Fruit fly (Drosophila melanogaster) whole organism, prepupa: Measurements from ENCODE around the gene CG5382.

Experiments
- Blimp-1 ChIP-seq: fragments of 200-800 bp; sonication (Bioruptor generic); optimal IDR thresholded peaks from 3 replicates; lab custom pipeline; 2017; ENCODE audit warnings: missing biosample characterization, missing genetic modification characterization, mild to moderate bottlenecking, moderate library complexity, missing genetic modification reagents
- CG10669 ChIP-seq: fragments of 200-800 bp; sonication (Bioruptor generic); optimal IDR thresholded peaks from 3 replicates; lab custom pipeline; 2018; ENCODE audit warnings: missing biosample characterization, mild to moderate bottlenecking, missing genetic modification characterization, moderate library complexity
- CG11294 ChIP-seq: fragments of 200-800 bp; sonication (Bioruptor generic); IDR thresholded peaks from 2 replicates; pipeline ENCODE4 v1.3.6; 2022; ENCODE audit warnings: missing biosample characterization, missing genetic modification characterization
- CG11762 ChIP-seq: fragments of 200-800 bp; sonication (Bioruptor generic); optimal IDR thresholded peaks from 3 replicates; lab custom pipeline; 2016; ENCODE audit warnings: missing biosample characterization, missing genetic modification characterization; ENCODE audit not compliant: insufficient read depth
- CG11902 ChIP-seq: fragments of 200-800 bp; sonication (Bioruptor generic); optimal IDR thresholded peaks from 3 replicates; lab custom pipeline; 2016; ENCODE audit warnings: missing biosample characterization, missing genetic modification characterization
- CG15336 ChIP-seq: fragments of 200-800 bp; sonication (Bioruptor generic); IDR thresholded peaks from 2 replicates; pipeline ENCODE4 v1.3.6; 2022; ENCODE audit warnings: missing biosample characterization, missing genetic modification characterization
- CG1621 ChIP-seq: fragments of 200-800 bp; sonication (Bioruptor generic); optimal IDR thresholded peaks from 3 replicates; lab custom pipeline; 2018; ENCODE audit warnings: missing biosample characterization, mild to moderate bottlenecking, missing genetic modification characterization
- CG16779 ChIP-seq: fragments of 200-800 bp; sonication (Bioruptor generic); optimal IDR thresholded peaks from 3 replicates; lab custom pipeline; 2017; ENCODE audit warnings: missing biosample characterization, mild to moderate bottlenecking, missing genetic modification characterization
- CG3032 ChIP-seq: fragments of 200-800 bp; optimal IDR thresholded peaks from 2 replicates; lab custom pipeline; 2019; ENCODE audit warnings: missing biosample characterization, mild to moderate bottlenecking, missing genetic modification characterization, moderate library complexity
- CG31627 ChIP-seq: fragments of 200-800 bp; sonication (Bioruptor generic); optimal IDR thresholded peaks from 3 replicates; lab custom pipeline; 2016; ENCODE audit warnings: missing biosample characterization, missing genetic modification characterization
- CG34406 ChIP-seq: fragments of 200-800 bp; sonication (Bioruptor generic); optimal IDR thresholded peaks from 3 replicates; lab custom pipeline; 2016; ENCODE audit warnings: missing biosample characterization, missing genetic modification characterization
- CG3919 ChIP-seq: fragments of 200-800 bp; sonication (Bioruptor generic); optimal IDR thresholded peaks from 3 replicates; lab custom pipeline; 2016; ENCODE audit warnings: missing biosample characterization, missing genetic modification characterization
- CG4318 ChIP-seq: fragments of 200-800 bp; sonication (Bioruptor generic); optimal IDR thresholded peaks from 3 replicates; lab custom pipeline; 2017; ENCODE audit warnings: missing biosample characterization, mild to moderate bottlenecking, missing genetic modification characterization
- CG6163 ChIP-seq: fragments of 200-800 bp; sonication (Bioruptor generic); IDR thresholded peaks from 3 replicates; pipeline ENCODE4 v1.3.6; 2022; ENCODE audit warnings: missing biosample characterization, missing genetic modification characterization
- CG6792 ChIP-seq: fragments of 200-800 bp; sonication (Bioruptor generic); optimal IDR thresholded peaks from 3 replicates; lab custom pipeline; 2016; ENCODE audit warnings: missing biosample characterization, missing genetic modification characterization
- CG6808 ChIP-seq: fragments of 200-800 bp; sonication (Bioruptor generic); optimal IDR thresholded peaks from 3 replicates; lab custom pipeline; 2017; ENCODE audit warnings: missing biosample characterization, missing genetic modification characterization, mild to moderate bottlenecking, moderate library complexity, missing genetic modification reagents
- CG6854 ChIP-seq: fragments of 200-800 bp; sonication (Bioruptor generic); optimal IDR thresholded peaks from 2 replicates; lab custom pipeline; 2017; ENCODE audit warnings: missing biosample characterization, mild to moderate bottlenecking, missing genetic modification characterization
- CG8119 ChIP-seq: fragments of 200-800 bp; sonication (Bioruptor generic); IDR thresholded peaks from 3 replicates; pipeline ENCODE4 v1.3.6; 2022; ENCODE audit warnings: missing biosample characterization, missing genetic modification characterization
- CG8319 ChIP-seq: fragments of 200-800 bp; sonication (Bioruptor generic); optimal IDR thresholded peaks from 3 replicates; lab custom pipeline; 2016; ENCODE audit warnings: missing biosample characterization, missing genetic modification characterization
- CG8632 ChIP-seq: fragments of 200-800 bp; sonication (Bioruptor generic); optimal IDR thresholded peaks from 3 replicates; lab custom pipeline; 2016; ENCODE audit warnings: missing biosample characterization, missing genetic modification characterization
- CG9139 ChIP-seq: fragments of 200-800 bp; sonication (Bioruptor generic); optimal IDR thresholded peaks from 3 replicates; lab custom pipeline; 2017; ENCODE audit warnings: missing biosample characterization, mild to moderate bottlenecking, missing genetic modification characterization
- Eip75B ChIP-seq: fragments of 200-800 bp; sonication (Bioruptor generic); optimal IDR thresholded peaks from 3 replicates; lab custom pipeline; 2016; ENCODE audit warnings: missing biosample characterization, missing genetic modification characterization
- Eip78C ChIP-seq: fragments of 200-800 bp; sonication (Bioruptor generic); peaks from one replicate; lab custom pipeline; 2016; ENCODE audit warnings: missing biosample characterization, missing genetic modification characterization
- Eip93F ChIP-seq: fragments of 200-800 bp; sonication (Bioruptor generic); optimal IDR thresholded peaks from 2 replicates; lab custom pipeline; 2016; ENCODE audit warnings: missing biosample characterization, mild to moderate bottlenecking, missing genetic modification characterization
- Ets21C ChIP-seq: fragments of 200-800 bp; sonication (Bioruptor generic); optimal IDR thresholded peaks from 3 replicates; lab custom pipeline; 2016; ENCODE audit warnings: missing biosample characterization, missing genetic modification characterization
- Ets96B ChIP-seq: fragments of 200-800 bp; optimal IDR thresholded peaks from 2 replicates; lab custom pipeline; 2019; ENCODE audit warnings: missing biosample characterization, mild to moderate bottlenecking, missing genetic modification characterization, moderate library complexity
- Gug ChIP-seq: fragments of 200-800 bp; sonication (Bioruptor generic); IDR thresholded peaks from 2 replicates; pipeline ENCODE4 v1.3.6; 2022; ENCODE audit warnings: missing biosample characterization, missing genetic modification characterization
- Hr38 ChIP-seq: sonication (Bioruptor generic); optimal IDR thresholded peaks from 2 replicates; lab custom pipeline; 2016; ENCODE audit warnings: missing biosample characterization, missing genetic modification characterization
- Hr39 ChIP-seq: fragments of 200-800 bp; sonication (Bioruptor generic); optimal IDR thresholded peaks from 2 replicates; lab custom pipeline; 2016; ENCODE audit warnings: missing biosample characterization, missing genetic modification characterization
- Hr4 ChIP-seq: fragments of 200-800 bp; sonication (Bioruptor generic); optimal IDR thresholded peaks from 3 replicates; lab custom pipeline; 2016; ENCODE audit warnings: missing biosample characterization, missing genetic modification characterization
- Lpt ChIP-seq: fragments of 200-800 bp; sonication (Bioruptor generic); optimal IDR thresholded peaks from 3 replicates; lab custom pipeline; 2016; ENCODE audit warnings: missing biosample characterization, missing genetic modification characterization
- Met ChIP-seq: fragments of 200-800 bp; sonication (Bioruptor generic); optimal IDR thresholded peaks from 3 replicates; lab custom pipeline; 2016; ENCODE audit warnings: missing biosample characterization, missing genetic modification characterization
- OdsH ChIP-seq: fragments of 200-800 bp; sonication (Bioruptor generic); optimal IDR thresholded peaks from 3 replicates; lab custom pipeline; 2016; ENCODE audit warnings: missing biosample characterization, missing genetic modification characterization
- Smox ChIP-seq: fragments of 200-800 bp; sonication (Bioruptor generic); optimal IDR thresholded peaks from 3 replicates; lab custom pipeline; 2016; ENCODE audit warnings: missing biosample characterization, missing genetic modification characterization
- Sox102F ChIP-seq: fragments of 200-800 bp; sonication (Bioruptor generic); optimal IDR thresholded peaks from 2 replicates; lab custom pipeline; 2016; ENCODE audit warnings: missing biosample characterization, mild to moderate bottlenecking, missing genetic modification characterization
- achi ChIP-seq: fragments of 200-800 bp; sonication (Bioruptor generic); optimal IDR thresholded peaks from 3 replicates; lab custom pipeline; 2016; ENCODE audit warnings: missing biosample characterization, missing genetic modification characterization
- acj6 ChIP-seq: fragments of 200-800 bp; sonication (Bioruptor generic); optimal IDR thresholded peaks from 3 replicates; lab custom pipeline; 2016; ENCODE audit warnings: missing biosample characterization, missing genetic modification characterization
- cyc ChIP-seq: fragments of 200-800 bp; sonication (Bioruptor generic); optimal IDR thresholded peaks from 3 replicates; lab custom pipeline; 2016; ENCODE audit warnings: missing biosample characterization, missing genetic modification characterization
- dac ChIP-seq: fragments of 200-800 bp; sonication (Bioruptor generic); optimal IDR thresholded peaks from 2 replicates; lab custom pipeline; 2017; ENCODE audit warnings: missing biosample characterization, mild to moderate bottlenecking, missing genetic modification characterization
- dsx ChIP-seq: fragments of 200-800 bp; optimal IDR thresholded peaks from 3 replicates; lab custom pipeline; 2019; ENCODE audit warnings: missing biosample characterization, mild to moderate bottlenecking, missing genetic modification characterization, moderate library complexity; ENCODE audit not compliant: poor library complexity, severe bottlenecking
- eg ChIP-seq: fragments of 200-800 bp; sonication (Bioruptor generic); IDR thresholded peaks from 3 replicates; pipeline ENCODE4 v1.3.6; 2022; ENCODE audit warnings: missing biosample characterization, missing genetic modification characterization
- esn ChIP-seq: fragments of 200-800 bp; sonication (Bioruptor generic); optimal IDR thresholded peaks from 2 replicates; lab custom pipeline; 2016; ENCODE audit warnings: missing biosample characterization, mild to moderate bottlenecking, missing genetic modification characterization, moderate library complexity
- fd59A ChIP-seq: fragments of 200-800 bp; sonication (Bioruptor generic); optimal IDR thresholded peaks from 2 replicates; lab custom pipeline; 2017; ENCODE audit warnings: missing biosample characterization, mild to moderate bottlenecking, missing genetic modification characterization, missing genetic modification reagents
- fd85E ChIP-seq: fragments of 200-800 bp; sonication (Bioruptor generic); optimal IDR thresholded peaks from 3 replicates; lab custom pipeline; 2016; ENCODE audit warnings: missing biosample characterization, missing genetic modification characterization
- fkh ChIP-seq: fragments of 200-800 bp; sonication (Bioruptor generic); optimal IDR thresholded peaks from 3 replicates; lab custom pipeline; 2017; ENCODE audit warnings: missing biosample characterization, mild to moderate bottlenecking, missing genetic modification characterization, moderate library complexity
- lz ChIP-seq: fragments of 200-800 bp; sonication (Bioruptor generic); optimal IDR thresholded peaks from 3 replicates; lab custom pipeline; 2016; ENCODE audit warnings: missing biosample characterization, missing genetic modification characterization
- net ChIP-seq: fragments of 200-800 bp; sonication (Bioruptor generic); optimal IDR thresholded peaks from 3 replicates; lab custom pipeline; 2016; ENCODE audit warnings: missing biosample characterization, missing genetic modification characterization
- salr ChIP-seq, 2 experiments: fragments of 200-800 bp; sonication (Bioruptor generic); optimal IDR thresholded peaks; 3 replicates each; lab custom pipeline; 2016 to 2018; ENCODE audit warnings: missing biosample characterization in 2 of 2, missing genetic modification characterization in 2 of 2, mild to moderate bottlenecking in 1 of 2
- ss ChIP-seq, 2 experiments: fragments of 200-800 bp; sonication (Bioruptor generic); optimal IDR thresholded peaks; 2 replicates in 1 of 2; 3 replicates in 1 of 2; lab custom pipeline; 2017 to 2018; ENCODE audit warnings: mild to moderate bottlenecking in 2 of 2, missing biosample characterization in 2 of 2, missing genetic modification characterization in 2 of 2, moderate library complexity in 1 of 2
- svp ChIP-seq: fragments of 200-800 bp; sonication (Bioruptor generic); peaks from one replicate; lab custom pipeline; 2016; ENCODE audit warnings: missing biosample characterization, missing genetic modification characterization
- topi ChIP-seq: fragments of 200-800 bp; sonication (Bioruptor generic); optimal IDR thresholded peaks from 3 replicates; lab custom pipeline; 2016; ENCODE audit warnings: missing biosample characterization, missing genetic modification characterization
- vri ChIP-seq: fragments of 200-800 bp; sonication (Bioruptor generic); optimal IDR thresholded peaks from 3 replicates; lab custom pipeline; 2016; ENCODE audit warnings: missing biosample characterization, mild to moderate bottlenecking, missing genetic modification characterization

CG5382 gene

dm6 chr3R:22328665-22329350 lies 37.0 kb downstream of the CG5382 start, which contains the start of gene CG7080:
CG7080 (plus strand) TSS chr3R:22329300.
- TF ChIP-seq ss (GFP tag; optimal IDR thresholded peaks at IDR 0.05; lab: Kevin White, UChicago) (no peak), Ets21C (GFP tag; lab: Kevin White, UChicago) (no peak), CG6808 (GFP tag; lab: Kevin White, UChicago) (no peak), CG8119 (GFP tag; lab: Robert Waterston, UW) (no peak), CG15336 (no peak), svp (GFP tag; lab: Kevin White, UChicago) (peak; percentile 80), fd85E (no peak), vri (GFP tag; lab: Kevin White, UChicago) (no peak), Hr38 (GFP tag; lab: Kevin White, UChicago) (no peak), Lpt (no peak), CG6854 (no peak), CG11762 (GFP tag; lab: Kevin White, UChicago) (no peak), CG31627 (GFP tag; lab: Kevin White, UChicago) (peak; percentile 4), Blimp-1 (GFP tag; lab: Kevin White, UChicago) (peak; percentile 2), Hr39 (GFP tag; lab: Kevin White, UChicago) (no peak), achi (GFP tag; lab: Kevin White, UChicago) (peak; percentile 12), esn (GFP tag; lab: Kevin White, UChicago) (peak; percentile 37), CG1621 (tag; lab: Kevin White, UChicago) (no peak), CG34406 (GFP tag; lab: Kevin White, UChicago) (peak; percentile 43), Eip93F (no peak), Ets96B (tag; lab: Kevin White, UChicago) (no peak), Smox (GFP tag; lab: Kevin White, UChicago) (peak; percentile 23), CG8319 (GFP tag; lab: Kevin White, UChicago) (no peak), eg (no peak), CG6163 (GFP tag; lab: Robert Waterston, UW) (no peak; the same call in 2 of the 3 replicates), net (GFP tag; lab: Kevin White, UChicago) (peak; percentile 7), CG6792 (GFP tag; lab: Kevin White, UChicago) (peak; percentile 38), lz (GFP tag; lab: Kevin White, UChicago) (no peak), salr (GFP tag; optimal IDR thresholded peaks at IDR 0.05; lab: Kevin White, UChicago) (no peak), CG10669 (GFP tag; lab: Kevin White, UChicago) (peak; percentile 1), fd59A (GFP tag; lab: Kevin White, UChicago) (no peak), dsx (no peak), CG4318 (no peak), Gug (GFP tag; lab: Robert Waterston, UW) (no peak), Hr4 (no peak), CG11902 (no peak), CG3032 (tag; lab: Kevin White, UChicago) (no peak), cyc (GFP tag; lab: Kevin White, UChicago) (peak; percentile 9), CG3919 (GFP tag; lab: Kevin White, UChicago) (peak; percentile 31), CG8632 (GFP tag; lab: Kevin White, UChicago) (peak; percentile 36), Sox102F (peak; percentile 36), acj6 (GFP tag; lab: Kevin White, UChicago) (peak; percentile 11), fkh (no peak), Eip75B (GFP tag; lab: Kevin White, UChicago) (peak; percentile 6), OdsH (peak; percentile 17), dac (GFP tag; lab: Kevin White, UChicago) (no peak), Met (GFP tag; lab: Kevin White, UChicago) (peak; percentile 53), topi (GFP tag; lab: Kevin White, UChicago) (peak; percentile 40), Eip78C (GFP tag; lab: Kevin White, UChicago) (peak; percentile 80), CG16779 (no peak), CG11294 (GFP tag; lab: Robert Waterston, UW) (no peak), CG9139 (GFP tag; lab: Kevin White, UChicago) (no peak)
